Worm (Caenorhabditis elegans) whole organism, L4 larva: ENCODE results near the gene ZK813.1.

Experiments used
- aly-2 ChIP-seq: sonication (generic microtip); optimal IDR thresholded peaks from 2 replicates; lab custom pipeline; 2018; ENCODE audit warnings: missing biosample characterization, missing genetic modification characterization
- ama-1 ChIP-seq: fragments of 150-350 bp; optimal IDR thresholded peaks from 2 replicates; lab custom pipeline; 2014; ENCODE audit warnings: inconsistent platforms, mixed read lengths
- nhr-102 ChIP-seq: sonication (generic microtip); optimal IDR thresholded peaks from 2 replicates; lab custom pipeline; 2016; ENCODE audit warnings: mild to moderate bottlenecking, missing genetic modification characterization, moderate library complexity, missing compliant biosample characterization
- nhr-11 ChIP-seq: fragments of 150-350 bp; optimal IDR thresholded peaks from 2 replicates; lab custom pipeline; 2014; ENCODE audit warnings: missing biosample characterization, missing genetic modification characterization
- nhr-28 ChIP-seq: fragments of 150-350 bp; optimal IDR thresholded peaks from 2 replicates; lab custom pipeline; 2014; ENCODE audit warnings: missing biosample characterization, missing genetic modification characterization
- pha-4 ChIP-seq, 2 experiments: fragments of 150-350 bp in 1 of 2; fragments of 200-800 bp in 1 of 2; sonication (Bioruptor generic) in 1 of 2; IDR thresholded peaks in 1 of 2; optimal IDR thresholded peaks in 1 of 2; 2 replicates each; pipeline versions ENCODE4 v1.3.6 to Lab custom; 2014 to 2022; ENCODE audit warnings: missing genetic modification characterization in 2 of 2, missing genetic modification reagents in 2 of 2, missing biosample characterization in 1 of 2, missing compliant biosample characterization in 1 of 2
- php-3 ChIP-seq: fragments of 200-800 bp; sonication (Bioruptor generic); IDR thresholded peaks from 2 replicates; pipeline ENCODE4 v1.3.6; 2022; ENCODE audit warnings: missing genetic modification reagents, missing genetic modification characterization, missing compliant biosample characterization
- skn-1 ChIP-seq: fragments of 150-350 bp; optimal IDR thresholded peaks from 2 replicates; lab custom pipeline; 2014; ENCODE audit warnings: missing biosample characterization, missing genetic modification characterization
- snpc-4 ChIP-seq: fragments of 150-350 bp; optimal IDR thresholded peaks from 2 replicates; lab custom pipeline; 2014; ENCODE audit warnings: missing biosample characterization, missing genetic modification characterization

DNA sequence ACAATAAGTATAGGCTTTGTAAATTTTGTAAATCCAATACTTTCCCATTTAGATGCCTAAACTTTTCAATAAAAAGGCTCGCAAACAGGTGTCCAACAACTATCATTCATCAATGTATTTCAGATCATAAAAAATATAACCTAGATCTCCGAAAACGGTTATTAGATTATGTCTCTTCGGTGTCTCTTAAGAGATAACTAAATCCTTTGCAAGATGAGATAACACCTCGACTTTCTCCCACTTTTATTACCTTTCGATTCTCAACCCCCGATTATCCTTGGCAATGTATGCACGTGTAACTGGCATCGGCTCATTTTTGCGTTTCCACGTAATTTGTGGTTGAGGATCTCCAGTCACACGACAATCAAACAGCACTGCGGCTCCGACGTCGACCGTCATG lies 16.0 kb downstream of the ZK813.1 start:
- no peak for TF ChIP-seq snpc-4 (tag; lab: Kevin White, UChicago)
- TF ChIP-seq php-3 (GFP tag; lab: Robert Waterston, UW): no peak
- no peak for TF ChIP-seq nhr-102 (tag; lab: Kevin White, UChicago)
- TF ChIP-seq nhr-28: no peak
- TF ChIP-seq skn-1 (tag; lab: Kevin White, UChicago): no peak
- TF ChIP-seq pha-4 (GFP tag; IDR thresholded peaks at IDR 0.05; lab: Robert Waterston, UW): no peak
- no peak for TF ChIP-seq pha-4 (tag; optimal IDR thresholded peaks at IDR 0.05; lab: Kevin White, UChicago)
- no peak for TF ChIP-seq nhr-11
- no peak for TF ChIP-seq ama-1
- TF ChIP-seq aly-2 (tag; lab: Kevin White, UChicago): no peak
